Worm (Caenorhabditis elegans): ENCODE measurements around the gene T08A9.13.
"Not testable (repeated sequence)": the region's sequence is repeated elsewhere in the genome, so short reads cannot be mapped to it uniquely, and the experiment has no call there.

The T08A9.13 gene

ce11 chrX:7322323-7322722 is at the start of gene T08A9.13:
Gene T08A9.13 (minus strand): TSS chrX:7322423.
- TF ChIP-seq lin-1 (GFP tag; IDR thresholded peaks at IDR 0.05) = no peak
- no peak for TF ChIP-seq Y48G9A.11 (GFP tag; IDR thresholded peaks at IDR 0.05)
- no peak for TF ChIP-seq aha-1 (tag)
- TF ChIP-seq fos-1 (tag; optimal IDR thresholded peaks at IDR 0.05) = no peak

- TF ChIP-seq nhr-77 (tag; optimal IDR thresholded peaks at IDR 0.05) (no peak), lin-39 (tag; optimal IDR thresholded peaks at IDR 0.05) (no peak), snpc-4 (tag; optimal IDR thresholded peaks at IDR 0.05) (no peak), F44E2.7 (GFP tag; IDR thresholded peaks at IDR 0.05) (no peak), zag-1 (tag; optimal IDR thresholded peaks at IDR 0.05) (no peak), ceh-28 (tag; optimal IDR thresholded peaks at IDR 0.05) (no peak), zip-11 (GFP tag; IDR thresholded peaks at IDR 0.05) (no peak), F10B5.3 (tag; optimal IDR thresholded peaks at IDR 0.05) (no peak), unc-130 (GFP tag; optimal IDR thresholded peaks at IDR 0.05) (no peak), Y75B8A.6 (GFP tag; IDR thresholded peaks at IDR 0.05) (no peak), lin-13 (GFP tag; optimal IDR thresholded peaks at IDR 0.05) (no peak), ceh-62 (tag; optimal IDR thresholded peaks at IDR 0.05) (no peak), daf-19 (GFP tag; conservative IDR thresholded peaks at IDR 0.05) (no peak), fos-1 (tag; optimal IDR thresholded peaks at IDR 0.05) (no peak), mes-2 (tag; optimal IDR thresholded peaks at IDR 0.05; ENCODE audit: poor library complexity, severe bottlenecking) (no peak)
These were observed 49.7 kb upstream of the T08A9.13 start for ce11 chrX:7371945-7372344.

- TF ChIP-seq ztf-7 (tag; optimal IDR thresholded peaks at IDR 0.05) (no peak), spr-1 (tag; optimal IDR thresholded peaks at IDR 0.05) (no peak), lin-39 (tag; optimal IDR thresholded peaks at IDR 0.05) (no peak), jun-1 (tag; optimal IDR thresholded peaks at IDR 0.05) (no peak), nhr-102 (tag; optimal IDR thresholded peaks at IDR 0.05) (no peak), hmg-1.1 (GFP tag; IDR thresholded peaks at IDR 0.05) (no peak), egl-43 (GFP tag; IDR thresholded peaks at IDR 0.05) (no peak), saeg-2 (GFP tag; IDR thresholded peaks at IDR 0.05) (no peak), duxl-1 (tag; optimal IDR thresholded peaks at IDR 0.05; ENCODE audit: poor library complexity) (no peak), F37D6.2 (tag; optimal IDR thresholded peaks at IDR 0.05) (no peak), dmd-9 (GFP tag; IDR thresholded peaks at IDR 0.05) (no peak), dmd-8 (GFP tag; IDR thresholded peaks at IDR 0.05) (no peak), Y48G9A.11 (GFP tag; IDR thresholded peaks at IDR 0.05) (no peak), zfp-3 (GFP tag; conservative IDR thresholded peaks at IDR 0.05) (no peak)
These were observed 47.5 kb upstream of the T08A9.13 start for ce11 chrX:7369770-7370169.

- not testable (repeated sequence) for TF ChIP-seq zip-2 (tag; optimal IDR thresholded peaks at IDR 0.05); fkh-10 (GFP tag; optimal IDR thresholded peaks at IDR 0.05); nhr-102 (tag; optimal IDR thresholded peaks at IDR 0.05)
These were observed 43.0 kb upstream of the T08A9.13 start, which contains the start of gene C56G3.2 for ce11 chrX:7365267-7365666. Gene C56G3.2 (plus strand): TSS chrX:7365567.

- TF ChIP-seq unc-39 (tag; optimal IDR thresholded peaks at IDR 0.05) = no peak
- TF ChIP-seq Y75B8A.6 (GFP tag; IDR thresholded peaks at IDR 0.05) = no peak
- TF ChIP-seq Y48G9A.11 (GFP tag; IDR thresholded peaks at IDR 0.05) = no peak
- TF ChIP-seq mxl-2 (GFP tag; conservative IDR thresholded peaks at IDR 0.05) = no peak
- no peak for TF ChIP-seq jun-1 (tag; optimal IDR thresholded peaks at IDR 0.05)
- no peak for TF ChIP-seq nhr-10 (tag; optimal IDR thresholded peaks at IDR 0.05)
- no peak for TF ChIP-seq set-16 (GFP tag; IDR thresholded peaks at IDR 0.05)
- no peak for TF ChIP-seq lir-3 (tag; optimal IDR thresholded peaks at IDR 0.05)
These were observed 21.5 kb upstream of the T08A9.13 start, which contains the start of gene C07D8.5 for ce11 chrX:7343747-7344146. Gene C07D8.5 (plus strand): TSS chrX:7344047.
